Worm (Caenorhabditis elegans): ENCODE results near the gene T28C6.3.

DNA sequence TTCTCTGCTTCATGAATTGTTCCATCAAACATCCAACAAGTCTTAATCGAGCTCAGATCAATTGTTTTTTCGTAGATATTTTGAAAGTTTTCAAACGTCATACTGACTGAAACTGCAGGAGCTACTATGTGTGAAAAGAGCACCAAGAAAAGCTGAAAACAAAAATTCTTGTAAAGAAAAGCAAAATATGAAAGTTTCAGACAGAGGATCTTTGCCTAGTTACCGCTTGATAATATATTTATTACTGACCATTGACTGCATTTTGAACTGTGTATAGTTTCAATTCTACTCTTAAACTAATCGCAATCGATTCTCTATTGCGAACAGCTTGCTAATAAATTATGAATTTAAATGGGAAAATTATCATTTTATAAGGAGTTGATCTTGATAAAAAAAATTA, 21.9 kb upstream of the T28C6.3 start, which contains the start of gene clec-182:
- TF ChIP-seq snpc-4 (tag; optimal IDR thresholded peaks at IDR 0.05) (no peak), nhr-67 (tag; optimal IDR thresholded peaks at IDR 0.05) (no peak), nhr-43 (tag; optimal IDR thresholded peaks at IDR 0.05; ENCODE audit: poor library complexity, severe bottlenecking) (no peak), ceh-82 (tag; optimal IDR thresholded peaks at IDR 0.05) (no peak), lin-15B (tag; optimal IDR thresholded peaks at IDR 0.05) (no peak), daf-12 (tag; optimal IDR thresholded peaks at IDR 0.05) (no peak)
